Worm (Caenorhabditis elegans) whole organism, late embryonic: Measurements from ENCODE around the gene din-1.

Experiments used
- K02D7.2 ChIP-seq: sonication (generic microtip); optimal IDR thresholded peaks from 2 replicates; lab custom pipeline; 2017; ENCODE audit warnings: mild to moderate bottlenecking, missing genetic modification characterization, missing compliant biosample characterization
- K09A11.1 ChIP-seq: sonication (generic microtip); optimal IDR thresholded peaks from 2 replicates; lab custom pipeline; 2017; ENCODE audit warnings: antibody characterized with exemption, mild to moderate bottlenecking, missing genetic modification characterization, missing compliant biosample characterization; ENCODE audit not compliant: insufficient read depth
- dmd-4 ChIP-seq: sonication (generic microtip); optimal IDR thresholded peaks from 2 replicates; lab custom pipeline; 2016; ENCODE audit warnings: borderline replicate concordance, missing genetic modification characterization, missing compliant biosample characterization
- fax-1 ChIP-seq: sonication (generic microtip); optimal IDR thresholded peaks from 2 replicates; lab custom pipeline; 2016; ENCODE audit warnings: missing genotype, missing genetic modification characterization, missing compliant biosample characterization
- nfya-1 ChIP-seq: sonication (generic microtip); optimal IDR thresholded peaks from 2 replicates; lab custom pipeline; 2017; ENCODE audit warnings: missing genetic modification characterization, mild to moderate bottlenecking, missing compliant biosample characterization, antibody characterized with exemption, moderate library complexity
- sox-4 ChIP-seq: sonication (generic microtip); optimal IDR thresholded peaks from 2 replicates; lab custom pipeline; 2017; ENCODE audit warnings: mild to moderate bottlenecking, missing genetic modification characterization, inconsistent platforms, missing compliant biosample characterization

- TF ChIP-seq K02D7.2 (tag; lab: Kevin White, UChicago) (no peak), sox-4 (tag; lab: Kevin White, UChicago) (no peak), K09A11.1 (tag; lab: Kevin White, UChicago) (no peak), fax-1 (tag; lab: Kevin White, UChicago) (no peak), dmd-4 (tag; lab: Kevin White, UChicago) (no peak), nfya-1 (no peak)
Measured at ce11 chrII:11612034-11612723, 21.2 kb downstream of the din-1 start, which contains the start of gene F07A11.5.
